Comparison of ENCODE assay signal across 3 worm cellular contexts in the genomic region with DNA sequence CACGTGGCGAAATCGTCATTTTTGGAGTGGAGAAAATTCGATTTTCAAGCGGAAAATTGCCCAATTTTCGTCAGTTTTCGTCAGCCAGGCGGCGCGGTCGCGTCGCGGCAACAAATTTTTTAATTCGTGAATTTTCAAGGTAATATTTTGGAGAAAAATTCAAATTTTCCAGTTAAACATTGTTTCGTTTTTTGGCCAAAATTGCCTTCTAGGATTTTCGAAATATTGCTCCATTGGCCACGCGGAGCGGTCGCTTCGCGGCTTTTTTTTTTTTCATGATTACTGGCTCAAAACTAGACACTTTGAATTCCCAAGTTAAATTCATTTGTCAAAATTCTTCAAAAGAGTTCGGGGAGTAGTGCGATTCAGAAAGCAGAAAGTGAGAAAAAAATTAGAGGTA.
A peak's percentile ranks its signal among the peaks of the same experiment; 100 is the strongest.
TF ChIP-seq lines count a peak whose summit lies in the region.

No protein-coding gene starts in this region.

TF ChIP-seq in whole organism, L1 larva, 84 proteins besides CTCF, POLR2A, EP300 and RAD21:
- TF ChIP-seq dpl-1 (GFP tag; optimal IDR thresholded peaks at IDR 0.05; lab: Kevin White, UChicago), result no peak
- no peak for TF ChIP-seq alr-1 (tag; optimal IDR thresholded peaks at IDR 0.05; lab: Kevin White, UChicago; ENCODE audit: borderline replicate concordance)
- TF ChIP-seq jun-1 (tag; optimal IDR thresholded peaks at IDR 0.05; lab: Kevin White, UChicago), result no peak
- no peak for TF ChIP-seq unc-130 (tag; optimal IDR thresholded peaks at IDR 0.05; lab: Kevin White, UChicago)
- no peak for TF ChIP-seq snpc-4 (tag; optimal IDR thresholded peaks at IDR 0.05; lab: Kevin White, UChicago)
- no peak for TF ChIP-seq nhr-84 (tag; optimal IDR thresholded peaks at IDR 0.05; lab: Kevin White, UChicago)
- TF ChIP-seq nhr-237 (tag; optimal IDR thresholded peaks at IDR 0.05; lab: Kevin White, UChicago), result no peak
- TF ChIP-seq unc-86 (tag; optimal IDR thresholded peaks at IDR 0.05; lab: Kevin White, UChicago), result no peak
- no peak for TF ChIP-seq efl-1 (optimal IDR thresholded peaks at IDR 0.05; lab: Kevin White, UChicago)
- TF ChIP-seq efl-1 (GFP tag; optimal IDR thresholded peaks at IDR 0.05 in 1 of 2; lab: Kevin White, UChicago), result peak in 1 of 2 experiments; percentile 13
- TF ChIP-seq lin-14 (GFP tag; optimal IDR thresholded peaks at IDR 0.05; lab: Kevin White, UChicago), result no peak
- peak; percentile 3 for TF ChIP-seq nhr-85 (tag; lab: Kevin White, UChicago)
- TF ChIP-seq F16B12.6 (tag; optimal IDR thresholded peaks at IDR 0.05; lab: Kevin White, UChicago), result no peak
- TF ChIP-seq lin-15B (tag; optimal IDR thresholded peaks at IDR 0.05; lab: Kevin White, UChicago), result no peak
- no peak for TF ChIP-seq ceh-82 (tag; optimal IDR thresholded peaks at IDR 0.05; lab: Kevin White, UChicago)

TF ChIP-seq in whole organism, L4 larva, 104 proteins besides CTCF, POLR2A, EP300 and RAD21:
- TF ChIP-seq Y105C5A.15 (GFP tag; IDR thresholded peaks at IDR 0.05; lab: Robert Waterston, UW) (no peak), snpc-1.2 (GFP tag; IDR thresholded peaks at IDR 0.05; lab: Robert Waterston, UW) (peak; percentile 68), D1046.2 (GFP tag; IDR thresholded peaks at IDR 0.05; lab: Robert Waterston, UW) (peak; percentile 76; the same call in 1 of the 2 replicates), ceh-44 (GFP tag; IDR thresholded peaks at IDR 0.05; lab: Robert Waterston, UW) (no peak), lin-38 (GFP tag; IDR thresholded peaks at IDR 0.05; lab: Robert Waterston, UW) (peak; percentile 56), aha-1 (tag; lab: Kevin White, UChicago) (peak; percentile 53), aly-2 (tag; optimal IDR thresholded peaks at IDR 0.05; lab: Kevin White, UChicago) (no peak), vab-7 (GFP tag; IDR thresholded peaks at IDR 0.05; lab: Robert Waterston, UW) (no peak), Y48G9A.11 (GFP tag; IDR thresholded peaks at IDR 0.05; lab: Robert Waterston, UW) (peak; percentile 65), ama-1 (optimal IDR thresholded peaks at IDR 0.05; lab: Kevin White, UChicago) (peak; percentile 46), ceh-28 (tag; optimal IDR thresholded peaks at IDR 0.05; lab: Kevin White, UChicago) (no peak), tra-1 (GFP tag; IDR thresholded peaks at IDR 0.05; lab: Robert Waterston, UW) (no peak), arid-1 (GFP tag; conservative IDR thresholded peaks at IDR 0.05; lab: Robert Waterston, UW) (peak; percentile 46; the same call in 1 of the 2 replicates)
TF ChIP-seq in whole organism, L4 larva: peak in this region for 7.

TF ChIP-seq in whole organism, young adult, 124 proteins besides CTCF, POLR2A, EP300 and RAD21 (continues in another document):
- TF ChIP-seq snpc-3.4 (tag; optimal IDR thresholded peaks at IDR 0.05; lab: Kevin White, UChicago) (peak; percentile 49), snpc-1.1 (tag; optimal IDR thresholded peaks at IDR 0.05; lab: Kevin White, UChicago; ENCODE audit: insufficient read depth) (peak; percentile 22), cebp-2 (GFP tag; IDR thresholded peaks at IDR 0.05; lab: Robert Waterston, UW) (no peak), nfyb-1 (GFP tag; IDR thresholded peaks at IDR 0.05; lab: Robert Waterston, UW) (peak; percentile 46; the same call in 1 of the 2 replicates), F37B4.10 (GFP tag; IDR thresholded peaks at IDR 0.05; lab: Robert Waterston, UW) (no peak), Y53F4B.3 (GFP tag; IDR thresholded peaks at IDR 0.05; lab: Robert Waterston, UW) (no peak), mxl-1 (tag; optimal IDR thresholded peaks at IDR 0.05; lab: Kevin White, UChicago) (peak; percentile 6), unc-130 (GFP tag; optimal IDR thresholded peaks at IDR 0.05; lab: Kevin White, UChicago) (peak; percentile 43), madf-8 (GFP tag; conservative IDR thresholded peaks at IDR 0.05; lab: Robert Waterston, UW) (no peak), D2030.7 (GFP tag; IDR thresholded peaks at IDR 0.05; lab: Robert Waterston, UW) (peak; percentile 38; the same call in 1 of the 2 replicates), B0035.1 (tag; optimal IDR thresholded peaks at IDR 0.05; lab: Kevin White, UChicago) (no peak), hmg-20 (GFP tag; IDR thresholded peaks at IDR 0.05; lab: Robert Waterston, UW) (0 out of 2 replicates have a peak, but pooled peaks have one; percentile 4), hrde-1 (tag; optimal IDR thresholded peaks at IDR 0.05; lab: Kevin White, UChicago; ENCODE audit: borderline replicate concordance) (peak; percentile 87), athp-1 (tag; optimal IDR thresholded peaks at IDR 0.05; lab: Kevin White, UChicago) (peak; percentile 86), hsf-1 (GFP tag; IDR thresholded peaks at IDR 0.05; lab: Robert Waterston, UW) (peak; percentile 74), lin-35 (GFP tag; optimal IDR thresholded peaks at IDR 0.05; lab: Kevin White, UChicago) (peak in 1 of 3 experiments; percentile 36), chd-7 (tag; optimal IDR thresholded peaks at IDR 0.05; lab: Kevin White, UChicago) (no peak), ama-1 (optimal IDR thresholded peaks at IDR 0.05; lab: Kevin White, UChicago) (no peak), ama-1 (GFP tag; optimal IDR thresholded peaks at IDR 0.05; lab: Kevin White, UChicago) (peak in 1 of 2 experiments; percentile 86), nhr-90 (tag; optimal IDR thresholded peaks at IDR 0.05; lab: Kevin White, UChicago) (peak; percentile 30), madf-6 (GFP tag; IDR thresholded peaks at IDR 0.05; lab: Robert Waterston, UW) (peak; percentile 76), Y95B8A.8 (GFP tag; IDR thresholded peaks at IDR 0.05; lab: Robert Waterston, UW) (peak; percentile 58; the same call in 1 of the 2 replicates), repo-1 (tag; optimal IDR thresholded peaks at IDR 0.05; lab: Kevin White, UChicago) (no peak), let-607 (tag; optimal IDR thresholded peaks at IDR 0.05; lab: Kevin White, UChicago) (no peak), F57A8.1 (GFP tag; optimal IDR thresholded peaks at IDR 0.05; lab: Kevin White, UChicago) (no peak), lin-54 (GFP tag; optimal IDR thresholded peaks at IDR 0.05; lab: Kevin White, UChicago) (peak; percentile 55), die-1 (tag; optimal IDR thresholded peaks at IDR 0.05; lab: Kevin White, UChicago) (peak; percentile 33), ztf-18 (tag; optimal IDR thresholded peaks at IDR 0.05; lab: Kevin White, UChicago) (peak; percentile 74), hmg-1.2 (GFP tag; IDR thresholded peaks at IDR 0.05; lab: Robert Waterston, UW) (peak; percentile 38), efl-1 (GFP tag; optimal IDR thresholded peaks at IDR 0.05; lab: Kevin White, UChicago) (peak; percentile 27), somi-1 (GFP tag; optimal IDR thresholded peaks at IDR 0.05; lab: Kevin White, UChicago) (no peak), him-1 (tag; optimal IDR thresholded peaks at IDR 0.05; lab: Kevin White, UChicago) (peak; percentile 57), F49E8.2 (tag; optimal IDR thresholded peaks at IDR 0.05; lab: Kevin White, UChicago; ENCODE audit: insufficient read depth) (peak; percentile 43), unc-62 (GFP tag; optimal IDR thresholded peaks at IDR 0.05; lab: Kevin White, UChicago) (no peak), lsl-1 (GFP tag; optimal IDR thresholded peaks at IDR 0.05; lab: Kevin White, UChicago) (peak; percentile 33), Y67H2A.10 (GFP tag; conservative IDR thresholded peaks at IDR 0.05; lab: Robert Waterston, UW) (no peak), F33H1.4 (GFP tag; IDR thresholded peaks at IDR 0.05; lab: Robert Waterston, UW) (peak; percentile 21; the same call in 1 of the 2 replicates), attf-6 (GFP tag; IDR thresholded peaks at IDR 0.05; lab: Robert Waterston, UW) (peak; percentile 74), T26A5.8 (tag; optimal IDR thresholded peaks at IDR 0.05; lab: Kevin White, UChicago) (no peak), lir-1 (GFP tag; conservative IDR thresholded peaks at IDR 0.05; lab: Robert Waterston, UW) (no peak), lin-40 (tag; optimal IDR thresholded peaks at IDR 0.05; lab: Kevin White, UChicago) (no peak), madf-3 (GFP tag; IDR thresholded peaks at IDR 0.05; lab: Robert Waterston, UW) (peak; percentile 77; the same call in 1 of the 2 replicates), ztf-25 (GFP tag; IDR thresholded peaks at IDR 0.05; lab: Robert Waterston, UW) (peak; percentile 80; the same call in 1 of the 2 replicates), Y53G8AR.9 (GFP tag; conservative IDR thresholded peaks at IDR 0.05; lab: Robert Waterston, UW) (peak; percentile 59; the same call in 1 of the 2 replicates), egl-44 (GFP tag; IDR thresholded peaks at IDR 0.05; lab: Robert Waterston, UW) (no peak), lag-1 (GFP tag; IDR thresholded peaks at IDR 0.05; lab: Robert Waterston, UW) (no peak), egrh-3 (GFP tag; IDR thresholded peaks at IDR 0.05; lab: Robert Waterston, UW) (no peak), F52B5.7 (tag; optimal IDR thresholded peaks at IDR 0.05; lab: Kevin White, UChicago) (no peak), Y79H2A.3 (GFP tag; conservative IDR thresholded peaks at IDR 0.05; lab: Robert Waterston, UW) (no peak; the same call in none of the 2 replicates), dpl-1 (GFP tag; optimal IDR thresholded peaks at IDR 0.05; lab: Kevin White, UChicago) (no peak), tbp1 (GFP tag; optimal IDR thresholded peaks at IDR 0.05; lab: Kevin White, UChicago) (peak; percentile 33), hlh-26 (GFP tag; conservative IDR thresholded peaks at IDR 0.05; lab: Robert Waterston, UW) (no peak), mcd-1 (GFP tag; IDR thresholded peaks at IDR 0.05; lab: Robert Waterston, UW) (peak; percentile 27; the same call in 1 of the 2 replicates), lin-26 (GFP tag; IDR thresholded peaks at IDR 0.05; lab: Robert Waterston, UW) (peak; percentile 80), ekl-4 (GFP tag; IDR thresholded peaks at IDR 0.05; lab: Robert Waterston, UW) (peak; percentile 69), zfh-2 (GFP tag; conservative IDR thresholded peaks at IDR 0.05; lab: Robert Waterston, UW) (no peak), pbrm-1 (GFP tag; IDR thresholded peaks at IDR 0.05; lab: Robert Waterston, UW) (peak; percentile 56), sptf-2 (GFP tag; optimal IDR thresholded peaks at IDR 0.05; lab: Kevin White, UChicago) (no peak), akir-1 (GFP tag; optimal IDR thresholded peaks at IDR 0.05; lab: Kevin White, UChicago) (no peak), B0336.3 (GFP tag; IDR thresholded peaks at IDR 0.05; lab: Robert Waterston, UW) (peak; percentile 67), cebp-1 (GFP tag; IDR thresholded peaks at IDR 0.05; lab: Robert Waterston, UW) (no peak), cebp-1 (tag; optimal IDR thresholded peaks at IDR 0.05; lab: Kevin White, UChicago) (peak; percentile 48)
